Worm (Caenorhabditis elegans): Measurements from ENCODE around the gene fbxa-176.

- no peak for TF ChIP-seq eyg-1 (tag; optimal IDR thresholded peaks at IDR 0.05)
- TF ChIP-seq hlh-13 (GFP tag; optimal IDR thresholded peaks at IDR 0.05), result no peak
- no peak for TF ChIP-seq zip-5 (tag; optimal IDR thresholded peaks at IDR 0.05)
- TF ChIP-seq fkh-10 (GFP tag; optimal IDR thresholded peaks at IDR 0.05), result no peak
- no peak for TF ChIP-seq ama-1 (optimal IDR thresholded peaks at IDR 0.05)
- no peak for TF ChIP-seq npax-4 (tag; optimal IDR thresholded peaks at IDR 0.05)
- no peak for TF ChIP-seq madf-2 (tag; optimal IDR thresholded peaks at IDR 0.05)
- no peak for TF ChIP-seq mec-3 (tag; optimal IDR thresholded peaks at IDR 0.05; ENCODE audit: borderline replicate concordance)
- no peak for TF ChIP-seq ttx-3 (tag; optimal IDR thresholded peaks at IDR 0.05)
- no peak for TF ChIP-seq pqm-1 (tag; optimal IDR thresholded peaks at IDR 0.05)
Observed at ce11 chrV:17520735-17521134, 28.7 kb upstream of the fbxa-176 start, which contains the start of gene fbxa-136.

Measured in whole organism, late embryonic.